Worm (Caenorhabditis elegans) whole organism, L2 larva: Measurements from ENCODE around the gene srx-68.

Source experiments
- Y55F3AM.14 ChIP-seq: fragments of 200-800 bp; sonication (Bioruptor generic); optimal IDR thresholded peaks from 2 replicates; lab custom pipeline; 2018; ENCODE audit warnings: mild to moderate bottlenecking, missing genetic modification characterization, missing compliant biosample characterization
- ZK546.5 ChIP-seq: sonication (generic microtip); optimal IDR thresholded peaks from 2 replicates; lab custom pipeline; 2017; ENCODE audit warnings: missing biosample characterization, missing genetic modification characterization
- ama-1 ChIP-seq: fragments of 150-350 bp; optimal IDR thresholded peaks from 2 replicates; lab custom pipeline; 2018; ENCODE audit warnings: inconsistent platforms
- elt-1 ChIP-seq: fragments of 150-350 bp; optimal IDR thresholded peaks from 2 replicates; lab custom pipeline; 2014; ENCODE audit warnings: missing biosample characterization, missing genetic modification characterization
- elt-3 ChIP-seq: sonication (generic microtip); optimal IDR thresholded peaks from 2 replicates; lab custom pipeline; 2017; ENCODE audit warnings: missing biosample characterization, missing genetic modification characterization
- lsy-2 ChIP-seq, 2 experiments: fragments of 150-350 bp in 1 of 2; sonication (generic microtip) in 1 of 2; optimal IDR thresholded peaks; 2 replicates each; lab custom pipeline; 2014 to 2017; ENCODE audit warnings: missing biosample characterization in 2 of 2, missing genetic modification characterization in 2 of 2
- mdl-1 ChIP-seq, 2 experiments: fragments of 150-350 bp in 1 of 2; sonication (generic microtip) in 1 of 2; optimal IDR thresholded peaks; 2 replicates each; lab custom pipeline; 2017; ENCODE audit warnings: missing biosample characterization in 2 of 2, missing genetic modification characterization in 2 of 2
- nhr-10 ChIP-seq: sonication (generic microtip); optimal IDR thresholded peaks from 2 replicates; lab custom pipeline; 2017; ENCODE audit warnings: missing biosample characterization, missing genetic modification characterization
- nhr-11 ChIP-seq: fragments of 150-350 bp; optimal IDR thresholded peaks from 2 replicates; lab custom pipeline; 2014; ENCODE audit warnings: missing biosample characterization, missing genetic modification characterization
- nhr-237 ChIP-seq: fragments of 150-350 bp; optimal IDR thresholded peaks from 2 replicates; lab custom pipeline; 2014; ENCODE audit warnings: missing biosample characterization, missing genetic modification characterization
- nhr-25 ChIP-seq: fragments of 150-350 bp; sonication (generic microtip); optimal IDR thresholded peaks from 3 replicates; lab custom pipeline; 2014; ENCODE audit warnings: missing biosample characterization, missing genetic modification characterization
- unc-39 ChIP-seq: fragments of 150-350 bp; optimal IDR thresholded peaks from 2 replicates; lab custom pipeline; 2014; ENCODE audit warnings: missing biosample characterization, missing genetic modification characterization
- zag-1 ChIP-seq: fragments of 150-350 bp; optimal IDR thresholded peaks from 2 replicates; lab custom pipeline; 2014; ENCODE audit warnings: missing biosample characterization, missing genetic modification characterization
- ztf-11 ChIP-seq: sonication (generic microtip); optimal IDR thresholded peaks from 2 replicates; lab custom pipeline; 2017; ENCODE audit warnings: missing biosample characterization, missing genetic modification characterization

DNA sequence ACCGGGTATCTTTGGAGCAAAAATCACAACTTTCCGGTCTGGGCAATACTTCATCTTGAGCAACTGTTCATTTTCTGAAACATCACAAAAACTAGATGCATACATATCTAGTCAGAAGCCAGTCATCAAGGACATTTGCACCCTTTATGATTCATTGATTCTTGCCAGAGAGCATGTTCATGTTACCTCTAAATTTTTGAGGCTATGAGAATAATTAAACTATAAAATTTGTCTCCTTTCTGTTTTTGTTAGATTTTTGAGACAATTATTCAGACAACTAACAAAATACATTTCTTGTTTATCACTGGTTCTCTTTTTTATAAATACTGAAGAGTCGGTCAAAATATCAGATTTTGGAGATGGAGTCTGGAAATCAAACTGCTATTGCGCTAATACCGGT is 3.9 kb downstream of the srx-68 start, which contains the start of gene srx-67:
- TF ChIP-seq elt-3 (tag; lab: Kevin White, UChicago) (no peak), nhr-10 (tag; lab: Kevin White, UChicago) (no peak), zag-1 (no peak), lsy-2 (tag; optimal IDR thresholded peaks at IDR 0.05; lab: Kevin White, UChicago) (no peak), nhr-25 (tag; lab: Kevin White, UChicago) (no peak), unc-39 (tag; lab: Kevin White, UChicago) (no peak), Y55F3AM.14 (no peak), nhr-237 (tag; lab: Kevin White, UChicago) (no peak), ztf-11 (tag; lab: Kevin White, UChicago) (no peak), nhr-11 (no peak), mdl-1 (tag; optimal IDR thresholded peaks at IDR 0.05; lab: Kevin White, UChicago) (no peak), elt-1 (tag; lab: Kevin White, UChicago) (no peak), ama-1 (lab: Kevin White, UChicago) (no peak), ZK546.5 (no peak)
